Fruit fly (Drosophila melanogaster) whole organism, larva: ENCODE measurements around the gene CG4615.
A peak's percentile ranks its signal among the peaks of the same experiment; 100 is the strongest.

Experiments used
- noc ChIP-seq: fragments of 200-800 bp; sonication (Bioruptor generic); optimal IDR thresholded peaks from 3 replicates; lab custom pipeline; 2019; ENCODE audit warnings: missing biosample characterization, mild to moderate bottlenecking, missing genetic modification characterization, moderate library complexity

The CG4615 gene

dm6 chrX:7102013-7102520 lies at the start of gene CG4615:
Gene CG4615 (minus strand): TSS chrX:7102300.
- TF ChIP-seq noc (tag; lab: Kevin White, UChicago), result no peak

- no peak for TF ChIP-seq noc (tag; lab: Kevin White, UChicago)
Measured at dm6 chrX:7151290-7152038, 49.4 kb upstream of the CG4615 start.

dm6 chrX:7141753-7142152 lies 39.7 kb upstream of the CG4615 start:
- no peak for TF ChIP-seq noc (tag; lab: Kevin White, UChicago)

DNA sequence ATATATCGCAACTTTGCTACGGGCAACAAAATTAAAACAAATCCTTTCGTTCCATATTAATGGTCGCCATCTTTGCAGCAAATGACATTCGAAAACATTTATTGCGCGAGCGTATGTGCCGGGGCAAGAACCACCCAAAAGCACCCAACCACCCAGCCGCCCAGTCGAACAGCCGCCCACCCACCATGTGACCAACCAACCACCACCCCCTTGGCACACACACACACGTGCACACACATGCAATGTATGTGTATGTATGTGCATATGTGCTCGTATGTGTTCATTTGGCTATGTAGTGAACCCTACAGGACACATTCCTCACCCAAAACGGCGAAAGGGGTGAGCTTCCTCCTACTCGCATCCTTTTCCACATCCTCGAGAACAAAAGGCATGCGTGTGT lies 37.9 kb upstream of the CG4615 start:
- no peak for TF ChIP-seq noc (tag; lab: Kevin White, UChicago)

DNA sequence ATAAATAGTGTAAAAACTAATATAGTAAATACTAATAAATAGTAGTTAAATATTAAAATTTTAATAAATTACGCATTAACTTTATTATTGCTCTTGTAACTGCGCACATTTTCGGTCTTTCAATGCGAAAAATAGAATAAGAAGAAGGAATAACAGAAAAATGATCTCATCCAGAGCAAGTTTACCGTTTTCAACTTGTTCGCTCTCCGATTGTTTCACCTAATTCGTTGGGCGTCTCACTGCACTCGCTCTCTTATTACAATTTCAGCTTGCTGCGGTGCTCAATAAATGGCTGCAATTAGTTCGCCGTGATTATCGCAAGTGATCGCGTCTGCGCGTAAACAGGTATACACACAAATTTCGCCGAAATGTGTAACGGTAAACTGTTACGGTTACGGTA lies 35.3 kb upstream of the CG4615 start, which contains the start of gene Cph:
Gene Cph, plus strand, starts transcription at position 301 of the 400 bp plus-strand sequence.
- TF ChIP-seq noc (tag; lab: Kevin White, UChicago), result no peak

DNA sequence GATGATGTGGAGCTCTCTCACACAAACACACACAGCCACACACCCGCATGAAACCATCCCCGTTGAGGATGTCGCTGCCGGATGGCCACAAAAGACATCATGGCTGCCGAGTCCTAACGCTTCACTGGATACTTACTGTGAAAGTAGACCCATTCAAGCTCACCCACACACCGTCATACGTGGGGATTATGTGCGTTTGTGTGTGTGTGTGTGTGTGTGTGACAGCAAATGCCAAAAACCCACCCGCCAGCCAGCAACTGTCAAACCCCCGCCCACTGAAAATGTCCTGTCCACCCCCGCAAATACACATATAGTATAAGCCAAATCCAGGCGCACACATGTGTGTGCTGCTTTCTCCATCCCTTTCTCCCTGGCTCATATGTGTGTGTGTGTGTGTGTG lies 22.4 kb upstream of the CG4615 start:
- no peak for TF ChIP-seq noc (tag; lab: Kevin White, UChicago)

- no peak for TF ChIP-seq noc (tag; lab: Kevin White, UChicago)
Measured at dm6 chrX:7122002-7122401, 19.9 kb upstream of the CG4615 start.

- TF ChIP-seq noc (tag; lab: Kevin White, UChicago), result no peak
Measured at dm6 chrX:7120168-7120567, 18.1 kb upstream of the CG4615 start.

DNA sequence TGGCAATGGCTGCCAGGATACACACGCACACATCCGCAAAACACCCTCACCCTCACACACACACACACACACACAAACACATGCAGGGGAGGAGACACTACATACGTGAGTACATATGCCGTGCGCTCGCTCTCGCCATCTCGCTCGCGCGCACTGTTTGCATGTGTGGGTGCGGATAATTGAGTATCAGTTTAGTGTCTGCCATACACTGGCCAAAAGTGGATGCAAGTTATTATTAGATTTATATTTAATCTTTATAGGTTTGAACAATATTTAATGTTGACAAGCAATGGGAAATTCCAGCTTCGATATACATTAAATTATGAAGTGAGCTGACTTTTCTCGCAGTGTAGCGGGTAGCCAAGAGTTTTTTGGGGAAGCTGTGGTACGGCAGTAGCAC lies 15.6 kb upstream of the CG4615 start:
- TF ChIP-seq noc (tag; lab: Kevin White, UChicago), result no peak

dm6 chrX:7110890-7111289 lies 8.8 kb upstream of the CG4615 start:
- no peak for TF ChIP-seq noc (tag; lab: Kevin White, UChicago)

dm6 chrX:7109793-7110606 lies 7.9 kb upstream of the CG4615 start, which contains the start of gene fz4:
Gene fz4 (minus strand): TSS chrX:7110321.
- TF ChIP-seq noc (tag; lab: Kevin White, UChicago), result peak; percentile 40

DNA sequence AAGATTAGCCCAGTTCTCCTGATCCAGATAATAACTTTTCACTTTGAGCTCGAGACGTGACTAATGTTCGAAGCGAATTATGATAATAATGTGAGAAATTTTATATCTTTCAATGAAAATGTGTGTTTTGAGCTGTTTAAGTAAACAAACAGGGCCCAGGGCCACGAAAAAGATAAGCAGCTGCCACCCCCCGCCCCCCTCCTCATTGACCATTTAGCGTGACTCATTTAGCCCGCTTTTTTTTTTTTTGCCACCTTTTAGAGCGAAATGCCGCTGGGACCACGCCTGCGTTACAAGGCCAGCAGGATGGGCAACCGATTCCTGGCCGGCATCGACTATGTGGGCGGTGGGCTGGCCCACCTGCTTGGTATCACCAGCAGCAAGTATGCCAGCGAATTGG lies 3.4 kb upstream of the CG4615 start:
- no peak for TF ChIP-seq noc (tag; lab: Kevin White, UChicago)

dm6 chrX:7104400-7105068 lies 2.4 kb upstream of the CG4615 start, which contains the start of the genes CG4617 and CG8300:
Gene CG4617 (minus strand): TSS chrX:7104491.
Gene CG8300 (plus strand): TSS chrX:7104885.
- TF ChIP-seq noc (tag; lab: Kevin White, UChicago), result peak; percentile 12

DNA sequence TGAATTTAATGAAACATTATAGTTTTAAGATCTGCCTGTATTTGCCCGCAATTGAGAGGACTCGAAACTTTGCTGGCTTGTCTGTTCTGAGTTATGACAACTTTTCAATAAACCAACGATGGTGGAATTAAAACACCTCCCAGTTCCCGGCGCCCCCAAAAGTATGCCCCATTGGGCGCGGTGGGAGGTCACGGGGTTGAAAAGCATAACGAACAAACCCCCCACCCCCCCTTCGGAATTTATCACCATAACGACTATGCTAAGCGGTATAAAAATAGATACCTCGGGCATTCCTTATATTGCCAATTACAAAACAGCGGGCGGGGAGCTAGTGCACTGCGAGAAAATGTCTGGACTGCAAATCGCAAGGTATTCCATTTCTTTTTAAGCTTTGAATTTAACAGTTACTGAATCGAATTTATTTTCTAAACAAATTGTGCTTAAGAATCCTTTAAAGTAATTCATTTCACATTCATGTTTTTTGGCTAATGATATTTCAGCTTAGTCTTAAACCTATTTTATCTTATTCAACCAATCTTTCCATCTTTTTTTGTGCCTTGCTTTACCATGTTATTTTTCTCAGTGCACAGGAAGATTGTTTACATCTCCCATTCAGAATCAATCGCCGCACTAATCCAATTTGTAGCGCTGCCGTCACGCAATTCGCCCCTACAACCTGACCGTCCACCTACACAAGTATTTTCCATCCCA lies 643 bp downstream of the CG4615 start:
- peak; percentile 79 for TF ChIP-seq noc (tag; lab: Kevin White, UChicago)

- no peak for TF ChIP-seq noc (tag; lab: Kevin White, UChicago)
Measured at dm6 chrX:7100689-7101088, 1.4 kb downstream of the CG4615 start.
